Worm (Caenorhabditis elegans) whole organism, young adult: ENCODE measurements around the gene C17G10.6.
A peak's percentile ranks its signal among the peaks of the same experiment; 100 is the strongest.

Experiments used
- B0035.1 ChIP-seq: sonication (generic microtip); optimal IDR thresholded peaks from 2 replicates; lab custom pipeline; 2016; ENCODE audit warnings: missing genetic modification characterization, mild to moderate bottlenecking, missing compliant biosample characterization, missing genotype, missing genetic modification reagents
- C06A6.2 ChIP-seq: fragments of 200-800 bp; sonication (Bioruptor generic); conservative IDR thresholded peaks from 2 replicates; pipeline ENCODE4 v1.3.6; 2022; ENCODE audit warnings: missing genetic modification characterization, missing compliant biosample characterization
- D2030.7 ChIP-seq: fragments of 200-800 bp; sonication (Bioruptor generic); IDR thresholded peaks from 2 replicates; pipeline ENCODE4 v1.3.6; 2022; ENCODE audit warnings: missing genetic modification reagents, missing genetic modification characterization, missing compliant biosample characterization
- F57A8.1 ChIP-seq: fragments of 200-800 bp; sonication (Bioruptor generic); optimal IDR thresholded peaks from 2 replicates; lab custom pipeline; 2018; ENCODE audit warnings: mild to moderate bottlenecking, missing genetic modification characterization, moderate library complexity, missing compliant biosample characterization
- Y53F4B.3 ChIP-seq: fragments of 200-800 bp; sonication (Bioruptor generic); IDR thresholded peaks from 2 replicates; pipeline ENCODE4 v1.3.6; 2022; ENCODE audit warnings: missing genetic modification reagents, missing genetic modification characterization, missing compliant biosample characterization
- Y53G8AR.9 ChIP-seq: fragments of 200-800 bp; sonication (Bioruptor generic); conservative IDR thresholded peaks from 2 replicates; pipeline ENCODE4 v1.3.6; 2022; ENCODE audit warnings: missing genetic modification reagents, missing genetic modification characterization, missing compliant biosample characterization
- Y79H2A.3 ChIP-seq: fragments of 200-800 bp; sonication (Bioruptor generic); conservative IDR thresholded peaks from 2 replicates; pipeline ENCODE4 v1.3.6; 2022; ENCODE audit warnings: missing genetic modification reagents, missing genetic modification characterization, missing compliant biosample characterization
- aptf-3 ChIP-seq: fragments of 200-800 bp; sonication (Bioruptor generic); IDR thresholded peaks from 2 replicates; pipeline ENCODE4 v1.3.6; 2022; ENCODE audit warnings: missing genetic modification characterization, missing compliant biosample characterization
- atf-7 ChIP-seq: sonication (generic microtip); optimal IDR thresholded peaks from 2 replicates; lab custom pipeline; 2017; ENCODE audit warnings: mild to moderate bottlenecking, missing genetic modification characterization, missing compliant biosample characterization
- athp-1 ChIP-seq: sonication (generic microtip); optimal IDR thresholded peaks from 2 replicates; lab custom pipeline; 2017; ENCODE audit warnings: mild to moderate bottlenecking, missing genetic modification characterization, missing compliant biosample characterization
- cebp-2 ChIP-seq: fragments of 200-800 bp; sonication (Bioruptor generic); IDR thresholded peaks from 2 replicates; pipeline ENCODE4 v1.3.6; 2022; ENCODE audit warnings: missing genetic modification characterization, missing compliant biosample characterization
- ceh-79 ChIP-seq: sonication (generic microtip); optimal IDR thresholded peaks from 2 replicates; lab custom pipeline; 2017; ENCODE audit warnings: mild to moderate bottlenecking, missing genetic modification characterization, missing compliant biosample characterization
- chd-7 ChIP-seq: sonication (generic microtip); optimal IDR thresholded peaks from 2 replicates; lab custom pipeline; 2016; ENCODE audit warnings: mild to moderate bottlenecking, missing genetic modification characterization, moderate library complexity, missing compliant biosample characterization
- dpl-1 ChIP-seq: fragments of 150-350 bp; optimal IDR thresholded peaks from 2 replicates; lab custom pipeline; 2014; ENCODE audit warnings: missing biosample characterization, missing genetic modification reagents, missing genetic modification characterization
- efl-1 ChIP-seq: fragments of 150-350 bp; optimal IDR thresholded peaks from 2 replicates; lab custom pipeline; 2014; ENCODE audit warnings: missing biosample characterization, missing genetic modification reagents, missing genetic modification characterization
- ekl-4 ChIP-seq: fragments of 200-800 bp; sonication (Bioruptor generic); IDR thresholded peaks from 2 replicates; pipeline ENCODE4 v1.3.6; 2022; ENCODE audit warnings: missing genetic modification reagents, missing genetic modification characterization, missing compliant biosample characterization
- gei-17 ChIP-seq: fragments of 200-800 bp; sonication (Bioruptor generic); optimal IDR thresholded peaks from 2 replicates; lab custom pipeline; 2018; ENCODE audit warnings: mild to moderate bottlenecking, missing genetic modification characterization, missing compliant biosample characterization
- hrde-1 ChIP-seq: sonication (generic microtip); optimal IDR thresholded peaks from 2 replicates; lab custom pipeline; 2016; ENCODE audit warnings: missing genetic modification characterization, mild to moderate bottlenecking, missing compliant biosample characterization, moderate library complexity, missing genotype, missing genetic modification reagents, borderline replicate concordance
- lag-1 ChIP-seq: fragments of 200-800 bp; sonication (Bioruptor generic); IDR thresholded peaks from 2 replicates; pipeline ENCODE4 v1.3.6; 2022; ENCODE audit warnings: missing genetic modification reagents, missing genetic modification characterization, missing compliant biosample characterization
- let-607 ChIP-seq, 2 experiments: fragments of 200-800 bp in 1 of 2; sonication (Bioruptor generic) in 1 of 2; sonication (generic microtip) in 1 of 2; optimal IDR thresholded peaks; 2 replicates each; lab custom pipeline; 2016 to 2018; ENCODE audit warnings: mild to moderate bottlenecking in 2 of 2, missing compliant biosample characterization in 2 of 2, missing genetic modification characterization in 2 of 2, moderate library complexity in 2 of 2, missing genotype in 1 of 2
- mcd-1 ChIP-seq: fragments of 200-800 bp; sonication (Bioruptor generic); IDR thresholded peaks from 2 replicates; pipeline ENCODE4 v1.3.6; 2022; ENCODE audit warnings: missing genetic modification reagents, missing genetic modification characterization, missing compliant biosample characterization
- nfya-1 ChIP-seq: sonication (generic microtip); optimal IDR thresholded peaks from 2 replicates; lab custom pipeline; 2017; ENCODE audit warnings: antibody characterized with exemption, missing compliant biosample characterization, missing genetic modification characterization, borderline replicate concordance; ENCODE audit not compliant: insufficient read depth
- nfya-2 ChIP-seq: fragments of 200-800 bp; sonication (Bioruptor generic); IDR thresholded peaks from 2 replicates; pipeline ENCODE4 v1.3.6; 2022; ENCODE audit warnings: missing genetic modification reagents, missing genetic modification characterization, missing compliant biosample characterization
- rpc-1 ChIP-seq, 2 experiments: fragments of 150-350 bp in 1 of 2; sonication (generic microtip) in 1 of 2; optimal IDR thresholded peaks; 2 replicates each; lab custom pipeline; 2014 to 2018; ENCODE audit warnings: missing biosample characterization in 1 of 2, missing genetic modification characterization in 1 of 2, missing genetic modification reagents in 1 of 2, missing genotype in 1 of 2
- snpc-1.1 ChIP-seq: sonication (generic microtip); optimal IDR thresholded peaks from 2 replicates; lab custom pipeline; 2017; ENCODE audit warnings: missing genetic modification characterization, mild to moderate bottlenecking, missing compliant biosample characterization, antibody characterized with exemption, moderate library complexity, missing genotype, missing genetic modification reagents; ENCODE audit not compliant: insufficient read depth
- xnd-1 ChIP-seq: sonication (generic microtip); optimal IDR thresholded peaks from 2 replicates; lab custom pipeline; 2016; ENCODE audit warnings: missing genotype, missing genetic modification reagents, missing genetic modification characterization, missing compliant biosample characterization
- zfh-2 ChIP-seq: fragments of 200-800 bp; sonication (Bioruptor generic); conservative IDR thresholded peaks from 2 replicates; pipeline ENCODE4 v1.3.6; 2022; ENCODE audit warnings: missing genetic modification reagents, missing genetic modification characterization, missing compliant biosample characterization
- ztf-22 ChIP-seq: fragments of 200-800 bp; sonication (Bioruptor generic); optimal IDR thresholded peaks from 2 replicates; lab custom pipeline; 2018; ENCODE audit warnings: mild to moderate bottlenecking, missing genetic modification characterization, moderate library complexity, missing compliant biosample characterization
- ztf-25 ChIP-seq: fragments of 200-800 bp; sonication (Bioruptor generic); IDR thresholded peaks from 2 replicates; pipeline ENCODE4 v1.3.6; 2022; ENCODE audit warnings: missing genetic modification reagents, missing genetic modification characterization, missing compliant biosample characterization
- ztf-26 ChIP-seq: sonication (generic microtip); optimal IDR thresholded peaks from 2 replicates; lab custom pipeline; 2017; ENCODE audit warnings: missing genetic modification characterization, missing compliant biosample characterization
- ztf-3 ChIP-seq: fragments of 200-800 bp; sonication (Bioruptor generic); optimal IDR thresholded peaks from 2 replicates; lab custom pipeline; 2018; ENCODE audit warnings: mild to moderate bottlenecking, missing genetic modification characterization, missing compliant biosample characterization

Gene C17G10.6

DNA sequence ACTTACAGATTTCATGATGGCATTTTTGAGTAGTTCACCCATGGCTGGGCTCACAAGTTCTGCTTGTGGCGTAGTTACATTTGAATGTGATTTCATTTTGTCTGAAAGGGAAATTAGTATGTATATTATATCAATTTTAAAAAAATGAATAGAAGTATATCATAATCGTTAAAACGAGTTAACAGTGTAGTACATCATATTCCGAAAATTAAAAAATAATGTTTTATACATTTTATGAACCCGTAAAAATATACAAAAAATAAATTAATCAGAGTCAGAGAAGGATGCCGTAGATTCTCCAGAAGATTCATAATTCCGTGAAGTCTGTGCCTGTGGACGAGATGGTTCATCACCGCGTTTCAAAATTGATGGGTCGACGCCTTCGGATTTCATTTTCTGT lies 43.8 kb upstream of the C17G10.6 start, which contains the start of gene F59E12.9:
TSS of gene F59E12.9 (minus strand) at position 101 of the 400 bp plus-strand sequence.
- TF ChIP-seq nfya-2 (GFP tag; lab: Robert Waterston, UW), result no peak
- TF ChIP-seq xnd-1, result no peak
- TF ChIP-seq ekl-4, result no peak
- TF ChIP-seq ztf-26 (tag; lab: Kevin White, UChicago), result no peak
- no peak for TF ChIP-seq lag-1 (GFP tag; lab: Robert Waterston, UW)
- no peak for TF ChIP-seq Y79H2A.3 (GFP tag; lab: Robert Waterston, UW)
- TF ChIP-seq F57A8.1 (GFP tag; lab: Kevin White, UChicago), result no peak
- no peak for TF ChIP-seq efl-1 (GFP tag; lab: Kevin White, UChicago)
- TF ChIP-seq aptf-3 (GFP tag; lab: Robert Waterston, UW), result no peak
- no peak for TF ChIP-seq B0035.1
- no peak for TF ChIP-seq atf-7 (tag; lab: Kevin White, UChicago)
- TF ChIP-seq cebp-2 (GFP tag; lab: Robert Waterston, UW), result no peak
- TF ChIP-seq D2030.7 (GFP tag; lab: Robert Waterston, UW), result no peak
- TF ChIP-seq ztf-22 (GFP tag; lab: Kevin White, UChicago), result no peak
- no peak for TF ChIP-seq let-607 (tag; optimal IDR thresholded peaks at IDR 0.05; lab: Kevin White, UChicago)
- no peak for TF ChIP-seq hrde-1
- no peak for TF ChIP-seq gei-17 (GFP tag; lab: Kevin White, UChicago)
- no peak for TF ChIP-seq athp-1 (tag; lab: Kevin White, UChicago)
- TF ChIP-seq mcd-1 (GFP tag; lab: Robert Waterston, UW), result no peak

DNA sequence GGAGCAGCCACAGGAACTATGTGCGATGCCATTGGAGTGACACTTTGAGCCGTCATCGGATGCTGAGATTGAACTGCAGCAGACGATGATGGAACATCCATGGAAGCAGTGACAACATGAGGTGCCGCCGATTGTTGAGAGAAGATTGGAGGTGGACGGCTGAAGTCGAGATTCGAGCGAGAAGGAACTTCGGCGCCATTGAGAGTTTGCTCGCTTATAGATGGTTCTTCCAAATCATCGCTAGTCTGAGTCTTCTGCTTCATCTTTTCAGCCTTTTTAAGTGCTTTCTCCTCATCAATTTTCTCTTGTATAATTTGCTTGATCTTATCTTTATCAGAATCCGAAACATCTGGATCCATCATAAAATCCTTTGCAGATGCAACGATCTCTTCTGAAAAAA lies 39.0 kb upstream of the C17G10.6 start:
- TF ChIP-seq ztf-3 (GFP tag; lab: Kevin White, UChicago) (no peak), C06A6.2 (GFP tag; lab: Robert Waterston, UW) (no peak), zfh-2 (GFP tag; lab: Robert Waterston, UW) (peak; percentile 43; the same call in 1 of the 2 replicates), rpc-1 (optimal IDR thresholded peaks at IDR 0.05; lab: Kevin White, UChicago) (no peak), rpc-1 (tag; optimal IDR thresholded peaks at IDR 0.05; lab: Kevin White, UChicago) (no peak), ceh-79 (tag; lab: Kevin White, UChicago) (no peak), mcd-1 (GFP tag; lab: Robert Waterston, UW) (0 out of 2 replicates have a peak, but pooled peaks have one; percentile 12)

DNA sequence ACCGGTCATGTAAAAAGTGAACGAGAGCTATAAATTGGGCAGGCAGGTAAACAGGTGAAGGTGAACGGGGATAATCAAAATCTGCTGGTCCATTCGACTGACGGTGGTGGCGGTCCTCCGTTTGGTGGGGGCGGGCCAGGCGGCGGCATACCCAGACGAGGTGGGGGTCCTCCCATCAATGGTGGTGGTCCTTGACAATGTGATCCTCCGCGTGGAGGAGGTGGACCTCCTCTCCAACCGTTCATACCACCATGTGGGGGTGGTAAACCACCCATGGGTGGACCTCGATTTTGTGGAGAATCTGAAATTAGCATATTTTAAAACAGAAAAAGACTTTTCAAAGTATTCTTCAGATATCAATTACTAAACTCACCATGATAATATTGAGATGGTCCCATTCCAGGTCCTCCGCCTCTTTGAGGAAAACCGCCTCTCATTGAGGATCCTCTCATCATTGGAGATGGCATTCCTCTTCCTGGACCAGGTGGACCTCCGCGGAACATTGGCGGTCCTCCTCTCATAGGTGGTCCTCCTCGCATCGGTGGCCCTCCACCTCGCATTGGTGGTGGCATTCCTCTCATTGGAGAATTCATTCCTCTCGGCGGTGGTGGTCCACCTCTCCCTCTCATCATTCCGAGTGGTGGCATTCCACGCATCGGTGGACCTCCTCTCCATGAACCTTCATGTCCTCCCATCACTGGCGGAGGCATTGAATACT lies 37.4 kb upstream of the C17G10.6 start:
- TF ChIP-seq snpc-1.1 (tag; lab: Kevin White, UChicago) (no peak), Y53G8AR.9 (GFP tag; lab: Robert Waterston, UW) (no peak), xnd-1 (no peak), dpl-1 (GFP tag; lab: Kevin White, UChicago) (no peak), ztf-26 (tag; lab: Kevin White, UChicago) (no peak), ztf-25 (GFP tag; lab: Robert Waterston, UW) (no peak), nfya-1 (no peak), chd-7 (tag; lab: Kevin White, UChicago) (peak; percentile 2), zfh-2 (GFP tag; lab: Robert Waterston, UW) (peak; percentile 56)

DNA sequence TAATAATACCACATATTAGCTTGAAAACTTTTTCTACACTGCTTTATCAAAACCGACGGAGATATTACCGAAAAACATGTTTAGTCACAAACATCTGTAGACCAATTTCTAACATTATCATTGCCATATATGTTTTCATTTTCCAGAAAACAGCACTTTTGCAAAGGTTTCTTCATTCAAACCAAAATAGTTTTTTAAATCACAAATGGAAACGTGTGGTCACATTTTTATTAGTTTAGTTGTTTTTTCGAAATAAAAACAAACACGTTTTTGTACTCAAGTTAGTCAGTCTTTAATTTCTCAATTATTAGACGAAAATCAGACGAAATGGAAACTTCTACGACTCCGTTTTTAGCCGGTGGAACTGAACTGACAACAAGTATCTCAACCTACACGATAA lies 35.0 kb upstream of the C17G10.6 start, which contains the start of gene F59E12.3:
TSS of gene F59E12.3 (plus strand) at position 301 of the 400 bp plus-strand sequence.
- no peak for TF ChIP-seq Y53F4B.3 (GFP tag; lab: Robert Waterston, UW)
